In genomic region chr3L:291583-292145, dm6 we compare ENCODE assay signal across 1 fruit fly cellular context.
TF ChIP-seq lines count a peak whose summit lies in the region.

No protein-coding gene starts in this region.

TF ChIP-seq in whole organism, embryonic, 481 proteins besides CTCF, POLR2A, EP300 and RAD21 (continued from another document):
- TF ChIP-seq CG30020 (tag; optimal IDR thresholded peaks at IDR 0.05; lab: Kevin White, UChicago) (no peak), CG17829 (tag; optimal IDR thresholded peaks at IDR 0.05; lab: Kevin White, UChicago) (no peak), bbx (GFP tag; IDR thresholded peaks at IDR 0.05; lab: Robert Waterston, UW; ENCODE audit: partially characterized antibody) (0 out of 2 replicates have a peak, but pooled peaks have one; percentile 16), Kr (GFP tag; optimal IDR thresholded peaks at IDR 0.05; lab: Kevin White, UChicago) (peak; percentile 41), ATbp (GFP tag; optimal IDR thresholded peaks at IDR 0.05; lab: Kevin White, UChicago) (no peak), ken (GFP tag; IDR thresholded peaks at IDR 0.05; lab: Robert Waterston, UW) (0 out of 3 replicates have a peak, but pooled peaks have one; percentile 41), CG15479 (GFP tag; optimal IDR thresholded peaks at IDR 0.05; lab: Kevin White, UChicago) (peak; percentile 72), ssp (GFP tag; IDR thresholded peaks at IDR 0.05; lab: Robert Waterston, UW) (no peak), tll (GFP tag; optimal IDR thresholded peaks at IDR 0.05; lab: Kevin White, UChicago) (peak in 1 of 2 experiments; percentile 64), Asciz (GFP tag; optimal IDR thresholded peaks at IDR 0.05; lab: Kevin White, UChicago) (no peak), CG12659 (GFP tag; optimal IDR thresholded peaks at IDR 0.05; lab: Kevin White, UChicago) (no peak), CG10366 (GFP tag; IDR thresholded peaks at IDR 0.05; lab: Robert Waterston, UW) (no peak), ara (GFP tag; IDR thresholded peaks at IDR 0.05; lab: Robert Waterston, UW) (no peak), B-H1 (GFP tag; IDR thresholded peaks at IDR 0.05; lab: Robert Waterston, UW) (no peak), CG31441 (GFP tag; IDR thresholded peaks at IDR 0.05; lab: Robert Waterston, UW) (no peak), fd64A (GFP tag; optimal IDR thresholded peaks at IDR 0.05; lab: Kevin White, UChicago) (no peak), CG15269 (tag; optimal IDR thresholded peaks at IDR 0.05; lab: Kevin White, UChicago) (no peak), Med (GFP tag; lab: Kevin White, UChicago) (peak; percentile 49)
